Fruit fly (Drosophila melanogaster): ENCODE results near the gene Arpc4.

DNA sequence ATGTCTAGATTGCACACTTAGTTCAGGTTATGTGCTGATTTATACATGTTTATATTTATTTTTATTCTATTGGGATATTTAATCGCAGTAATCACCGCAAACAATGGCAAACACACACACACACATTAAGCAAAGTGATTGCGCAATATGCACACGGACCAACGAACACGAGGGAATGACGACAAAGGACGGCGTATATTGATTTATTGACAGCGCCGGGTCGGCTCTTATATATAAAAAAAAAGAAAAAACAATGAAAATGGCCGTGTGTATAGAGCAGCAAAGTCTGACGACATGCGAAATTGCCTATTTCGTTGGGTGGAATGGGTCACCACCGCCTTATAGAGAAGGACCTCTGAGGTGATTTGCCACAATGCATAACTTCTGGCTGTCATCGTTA, 14.2 kb upstream of the Arpc4 start:
- TF ChIP-seq usp (GFP tag; optimal IDR thresholded peaks at IDR 0.05) (no peak), pan (optimal IDR thresholded peaks at IDR 0.05) (no peak), Dll (optimal IDR thresholded peaks at IDR 0.05) (no peak), CG8478 (optimal IDR thresholded peaks at IDR 0.05) (no peak), psq (optimal IDR thresholded peaks at IDR 0.05) (no peak)

Measured in whole organism.